Worm (Caenorhabditis elegans) whole organism, L1 larva: ENCODE data around the gene oatr-1.
A peak's percentile ranks its signal among the peaks of the same experiment; 100 is the strongest.

Source experiments
- C04F5.9 ChIP-seq: sonication (generic microtip); optimal IDR thresholded peaks from 2 replicates; lab custom pipeline; 2016; ENCODE audit warnings: missing genetic modification characterization, missing compliant biosample characterization
- C16A3.4 ChIP-seq: fragments of 150-350 bp; optimal IDR thresholded peaks from 2 replicates; lab custom pipeline; 2014; ENCODE audit warnings: missing biosample characterization, missing genetic modification characterization
- C34B4.2 ChIP-seq: sonication (generic microtip); optimal IDR thresholded peaks from 2 replicates; lab custom pipeline; 2017; ENCODE audit warnings: mild to moderate bottlenecking, missing genetic modification characterization, missing compliant biosample characterization
- F16B12.6 ChIP-seq: fragments of 150-350 bp; optimal IDR thresholded peaks from 2 replicates; lab custom pipeline; 2014; ENCODE audit warnings: missing biosample characterization, missing genetic modification characterization
- aha-1 ChIP-seq: fragments of 150-350 bp; optimal IDR thresholded peaks from 2 replicates; lab custom pipeline; 2014; ENCODE audit warnings: missing biosample characterization, missing genetic modification characterization
- alr-1 ChIP-seq: fragments of 200-800 bp; sonication (Bioruptor generic); optimal IDR thresholded peaks from 2 replicates; lab custom pipeline; 2018; ENCODE audit warnings: borderline replicate concordance, mild to moderate bottlenecking, missing genetic modification characterization, missing compliant biosample characterization
- blmp-1 ChIP-seq: fragments of 150-350 bp; optimal IDR thresholded peaks from 2 replicates; lab custom pipeline; 2014; ENCODE audit warnings: missing biosample characterization, missing genetic modification characterization
- ceh-63 ChIP-seq: fragments of 200-800 bp; sonication (Bioruptor generic); optimal IDR thresholded peaks from 2 replicates; lab custom pipeline; 2018; ENCODE audit warnings: mild to moderate bottlenecking, missing genetic modification characterization, missing compliant biosample characterization
- ceh-8 ChIP-seq: fragments of 200-800 bp; sonication (Bioruptor generic); optimal IDR thresholded peaks from 2 replicates; lab custom pipeline; 2018; ENCODE audit warnings: mild to moderate bottlenecking, missing genetic modification characterization, moderate library complexity, missing compliant biosample characterization
- ceh-90 ChIP-seq: sonication (generic microtip); optimal IDR thresholded peaks from 2 replicates; lab custom pipeline; 2016; ENCODE audit warnings: missing genetic modification characterization, missing compliant biosample characterization
- dpl-1 ChIP-seq, 3 experiments: fragments of 150-350 bp in 2 of 3; sonication (generic microtip) in 1 of 3; optimal IDR thresholded peaks; 2 replicates each; lab custom pipeline; 2014 to 2017; ENCODE audit warnings: missing biosample characterization in 3 of 3, missing genetic modification characterization in 3 of 3, missing genetic modification reagents in 3 of 3
- dsc-1 ChIP-seq: sonication (generic microtip); optimal IDR thresholded peaks from 2 replicates; lab custom pipeline; 2016; ENCODE audit warnings: mild to moderate bottlenecking, missing genetic modification characterization, missing compliant biosample characterization
- efl-1 ChIP-seq, 4 experiments: fragments of 150-350 bp; optimal IDR thresholded peaks in 3 of 4; peaks in 1 of 4; 1 replicate in 1 of 4; 2 replicates in 3 of 4; lab custom pipeline; 2014; ENCODE audit warnings: missing biosample characterization in 2 of 4, missing genetic modification characterization in 2 of 4, missing genetic modification reagents in 2 of 4
- egl-13 ChIP-seq: sonication (generic microtip); optimal IDR thresholded peaks from 2 replicates; lab custom pipeline; 2016; ENCODE audit warnings: missing genotype, missing genetic modification reagents, missing genetic modification characterization, missing compliant biosample characterization
- elt-3 ChIP-seq, 6 experiments: fragments of 150-350 bp in 1 of 6; sonication (generic microtip); optimal IDR thresholded peaks; 2 replicates each; lab custom pipeline; 2017 to 2018; ENCODE audit warnings: missing biosample characterization in 6 of 6, missing genetic modification characterization in 6 of 6, inconsistent platforms in 1 of 6
- fkh-4 ChIP-seq: sonication (generic microtip); optimal IDR thresholded peaks from 2 replicates; lab custom pipeline; 2016; ENCODE audit warnings: missing compliant biosample characterization, missing genetic modification characterization, borderline replicate concordance
- fkh-8 ChIP-seq: sonication (generic microtip); optimal IDR thresholded peaks from 2 replicates; lab custom pipeline; 2016; ENCODE audit warnings: mild to moderate bottlenecking, missing genetic modification characterization, missing compliant biosample characterization
- fos-1 ChIP-seq: fragments of 150-350 bp; optimal IDR thresholded peaks from 2 replicates; lab custom pipeline; 2014; ENCODE audit warnings: missing biosample characterization, missing genetic modification characterization
- grh-1 ChIP-seq: fragments of 200-800 bp; sonication (Bioruptor generic); IDR thresholded peaks from 2 replicates; pipeline ENCODE4 v1.3.6; 2022; ENCODE audit warnings: missing genetic modification reagents, missing genetic modification characterization, missing compliant biosample characterization
- hlh-4 ChIP-seq: sonication (generic microtip); optimal IDR thresholded peaks from 2 replicates; lab custom pipeline; 2016; ENCODE audit warnings: mild to moderate bottlenecking, missing genetic modification characterization, missing compliant biosample characterization
- irx-1 ChIP-seq: sonication (generic microtip); optimal IDR thresholded peaks from 2 replicates; lab custom pipeline; 2016; ENCODE audit warnings: missing genetic modification characterization, missing compliant biosample characterization
- isw-1 ChIP-seq: fragments of 200-800 bp; sonication (Bioruptor generic); IDR thresholded peaks from 2 replicates; pipeline ENCODE4 v1.3.6; 2022; ENCODE audit warnings: missing genetic modification characterization, missing compliant biosample characterization
- jun-1 ChIP-seq: fragments of 150-350 bp; optimal IDR thresholded peaks from 2 replicates; lab custom pipeline; 2014; ENCODE audit warnings: missing biosample characterization, missing genetic modification reagents, missing genetic modification characterization
- lin-13 ChIP-seq: fragments of 150-350 bp; optimal IDR thresholded peaks from 2 replicates; lab custom pipeline; 2014; ENCODE audit warnings: missing biosample characterization, missing genetic modification reagents, missing genetic modification characterization
- lin-14 ChIP-seq: fragments of 200-800 bp; sonication (Bioruptor generic); optimal IDR thresholded peaks from 2 replicates; lab custom pipeline; 2018; ENCODE audit warnings: mild to moderate bottlenecking, missing genetic modification characterization, moderate library complexity, missing compliant biosample characterization
- lin-15B ChIP-seq: fragments of 150-350 bp; sonication (generic microtip); optimal IDR thresholded peaks from 3 replicates; lab custom pipeline; 2014; ENCODE audit warnings: missing biosample characterization, missing genetic modification characterization
- lin-35 ChIP-seq, 2 experiments: fragments of 150-350 bp; optimal IDR thresholded peaks; 2 replicates each; lab custom pipeline; 2014; ENCODE audit warnings: missing biosample characterization in 2 of 2, missing genetic modification characterization in 2 of 2, missing genetic modification reagents in 2 of 2
- mdl-1 ChIP-seq, 2 experiments: fragments of 150-350 bp; optimal IDR thresholded peaks; 2 replicates each; lab custom pipeline; 2014 to 2017; ENCODE audit warnings: missing biosample characterization in 2 of 2, missing genetic modification characterization in 2 of 2, inconsistent platforms in 1 of 2
- mef-2 ChIP-seq: fragments of 150-350 bp; optimal IDR thresholded peaks from 2 replicates; lab custom pipeline; 2014; ENCODE audit warnings: missing biosample characterization, missing genetic modification characterization
- nhr-12 ChIP-seq: sonication (generic microtip); optimal IDR thresholded peaks from 2 replicates; lab custom pipeline; 2017; ENCODE audit warnings: missing biosample characterization, missing genetic modification characterization
- nhr-19 ChIP-seq: fragments of 200-800 bp; sonication (Bioruptor generic); conservative IDR thresholded peaks from 2 replicates; pipeline ENCODE4 v1.3.6; 2022; ENCODE audit warnings: missing genetic modification characterization, missing compliant biosample characterization
- nhr-20 ChIP-seq: sonication (generic microtip); optimal IDR thresholded peaks from 2 replicates; lab custom pipeline; 2016; ENCODE audit warnings: mild to moderate bottlenecking, missing genetic modification characterization, missing compliant biosample characterization
- nhr-71 ChIP-seq: sonication (generic microtip); optimal IDR thresholded peaks from 2 replicates; lab custom pipeline; 2016; ENCODE audit warnings: mild to moderate bottlenecking, missing genetic modification characterization, moderate library complexity, missing compliant biosample characterization
- nhr-76 ChIP-seq: sonication (generic microtip); optimal IDR thresholded peaks from 2 replicates; lab custom pipeline; 2017; ENCODE audit warnings: missing biosample characterization, missing genetic modification characterization
- nhr-77 ChIP-seq: fragments of 150-350 bp; optimal IDR thresholded peaks from 2 replicates; lab custom pipeline; 2014; ENCODE audit warnings: missing biosample characterization, missing genetic modification characterization
- nhr-85 ChIP-seq: sonication (generic microtip); peaks from one replicate; lab custom pipeline; 2016; ENCODE audit warnings: missing genetic modification characterization, inconsistent platforms, missing compliant biosample characterization
- pax-3 ChIP-seq: fragments of 200-800 bp; sonication (Bioruptor generic); optimal IDR thresholded peaks from 2 replicates; lab custom pipeline; 2018; ENCODE audit warnings: mild to moderate bottlenecking, missing genetic modification characterization, moderate library complexity, missing compliant biosample characterization
- snpc-4 ChIP-seq: fragments of 150-350 bp; optimal IDR thresholded peaks from 2 replicates; lab custom pipeline; 2014; ENCODE audit warnings: missing biosample characterization, missing genetic modification characterization
- snu-23 ChIP-seq: sonication (generic microtip); optimal IDR thresholded peaks from 2 replicates; lab custom pipeline; 2016; ENCODE audit warnings: missing genetic modification characterization, missing compliant biosample characterization
- sox-4 ChIP-seq: sonication (generic microtip); optimal IDR thresholded peaks from 2 replicates; lab custom pipeline; 2016; ENCODE audit warnings: missing genetic modification characterization, missing compliant biosample characterization
- sptf-1 ChIP-seq: fragments of 150-350 bp; optimal IDR thresholded peaks from 2 replicates; lab custom pipeline; 2014; ENCODE audit warnings: missing biosample characterization, missing genetic modification characterization
- swsn-7 ChIP-seq: sonication (generic microtip); optimal IDR thresholded peaks from 2 replicates; lab custom pipeline; 2016; ENCODE audit warnings: missing genetic modification characterization, missing compliant biosample characterization
- tbx-2 ChIP-seq: sonication (generic microtip); optimal IDR thresholded peaks from 2 replicates; lab custom pipeline; 2016; ENCODE audit warnings: missing genetic modification characterization, missing compliant biosample characterization
- tlp-1 ChIP-seq: fragments of 150-350 bp; optimal IDR thresholded peaks from 2 replicates; lab custom pipeline; 2014; ENCODE audit warnings: missing biosample characterization, missing genetic modification characterization
- unc-86 ChIP-seq: sonication (generic microtip); optimal IDR thresholded peaks from 2 replicates; lab custom pipeline; 2016; ENCODE audit warnings: missing genetic modification characterization, missing compliant biosample characterization
- unc-98 ChIP-seq: fragments of 200-800 bp; sonication (Bioruptor generic); IDR thresholded peaks from 2 replicates; pipeline ENCODE4 v1.3.6; 2022; ENCODE audit warnings: missing genetic modification characterization, missing compliant biosample characterization
- xbp-1 ChIP-seq: sonication (generic microtip); optimal IDR thresholded peaks from 2 replicates; lab custom pipeline; 2016; ENCODE audit warnings: missing genetic modification characterization, missing compliant biosample characterization
- zip-4 ChIP-seq: fragments of 200-800 bp; sonication (Bioruptor generic); optimal IDR thresholded peaks from 2 replicates; lab custom pipeline; 2018; ENCODE audit warnings: mild to moderate bottlenecking, missing genetic modification characterization, moderate library complexity, missing compliant biosample characterization
- ztf-11 ChIP-seq, 2 experiments: sonication (generic microtip); optimal IDR thresholded peaks; 2 replicates each; lab custom pipeline; 2016 to 2017; ENCODE audit warnings: missing genetic modification characterization in 2 of 2, missing biosample characterization in 1 of 2, missing compliant biosample characterization in 1 of 2
- ztf-4 ChIP-seq: fragments of 150-350 bp; optimal IDR thresholded peaks from 2 replicates; lab custom pipeline; 2014; ENCODE audit warnings: missing biosample characterization, missing genetic modification characterization

oatr-1 gene

DNA sequence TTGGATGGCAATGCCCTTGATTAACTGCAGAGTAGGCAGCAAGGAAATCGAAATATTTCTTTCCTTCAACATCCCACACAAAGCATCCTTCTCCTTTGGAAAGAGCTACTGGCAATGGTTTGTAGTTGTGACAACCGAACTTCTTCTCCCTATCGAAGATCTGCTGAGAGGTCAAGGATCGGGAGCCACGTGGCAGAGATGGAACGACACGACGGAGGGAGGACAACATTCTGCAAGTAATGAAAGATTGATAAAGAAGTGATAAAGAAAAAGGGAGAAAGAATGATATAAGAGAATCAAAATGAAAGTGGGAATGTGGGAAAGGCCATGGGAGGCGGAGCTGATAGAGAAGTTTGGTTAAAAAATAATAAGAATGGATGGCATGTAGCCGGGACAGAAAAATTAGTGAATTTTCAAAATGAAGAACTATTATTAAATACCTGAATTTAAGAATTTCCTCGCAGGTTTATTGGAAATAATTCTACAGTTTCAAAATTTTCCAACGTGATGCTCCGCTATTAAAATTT is at the start of gene oatr-1:
oatr-1 (minus strand) TSS at position 477 of the 527 bp plus-strand sequence.
- TF ChIP-seq lin-35 (GFP tag; optimal IDR thresholded peaks at IDR 0.05; lab: Kevin White, UChicago), result peak in 1 of 2 experiments; percentile 0
- no peak for TF ChIP-seq nhr-85 (tag; lab: Kevin White, UChicago)
- peak; percentile 46 for TF ChIP-seq blmp-1 (tag; lab: Kevin White, UChicago)
- peak; percentile 19 for TF ChIP-seq nhr-20 (tag; lab: Kevin White, UChicago)
- peak in 3 of 6 experiments; percentile 21 to 40 (median 35) for TF ChIP-seq elt-3 (tag; optimal IDR thresholded peaks at IDR 0.05; lab: Kevin White, UChicago)
- no peak for TF ChIP-seq dpl-1 (GFP tag; optimal IDR thresholded peaks at IDR 0.05; lab: Kevin White, UChicago)
- no peak for TF ChIP-seq ztf-11 (tag; optimal IDR thresholded peaks at IDR 0.05; lab: Kevin White, UChicago)
- TF ChIP-seq nhr-19, result no peak
- no peak for TF ChIP-seq efl-1 (optimal IDR thresholded peaks at IDR 0.05; lab: Kevin White, UChicago)
- TF ChIP-seq efl-1 (GFP tag; optimal IDR thresholded peaks at IDR 0.05 in 1 of 2; lab: Kevin White, UChicago), result no peak
- peak; percentile 12 for TF ChIP-seq nhr-71
- no peak for TF ChIP-seq irx-1 (tag; lab: Kevin White, UChicago)
- no peak for TF ChIP-seq nhr-12 (tag; lab: Kevin White, UChicago)
- no peak for TF ChIP-seq fkh-8
- no peak for TF ChIP-seq ceh-90
- peak in 1 of 2 experiments; percentile 3 for TF ChIP-seq mdl-1 (tag; optimal IDR thresholded peaks at IDR 0.05; lab: Kevin White, UChicago)
- no peak for TF ChIP-seq C04F5.9

DNA sequence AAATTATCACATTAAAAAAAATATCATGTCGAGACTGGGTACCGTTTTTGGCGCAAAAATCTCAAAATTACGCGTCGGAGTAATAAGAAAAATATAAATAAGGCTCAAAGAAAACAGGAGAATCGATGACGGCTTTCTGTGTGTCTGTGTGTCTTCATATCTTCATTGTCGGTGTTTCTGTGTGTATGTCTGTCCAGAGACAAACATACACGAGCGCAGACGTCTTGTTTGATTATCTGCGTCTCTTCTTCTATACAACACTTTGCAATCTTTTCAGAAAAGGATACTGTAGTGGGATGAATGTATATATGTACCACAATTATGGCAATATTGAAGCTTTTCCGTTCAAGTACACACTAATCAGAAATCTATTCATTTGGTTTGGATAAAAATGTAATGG is 48.4 kb upstream of the oatr-1 start, which contains the start of gene C05D11.13:
C05D11.13 (minus strand) TSS at position 252 of the 400 bp plus-strand sequence.
- TF ChIP-seq pax-3 (tag; lab: Kevin White, UChicago), result no peak
- peak; percentile 62 for TF ChIP-seq lin-14 (GFP tag; lab: Kevin White, UChicago)
- no peak for TF ChIP-seq C34B4.2
- TF ChIP-seq snu-23 (GFP tag; lab: Kevin White, UChicago), result peak; percentile 56
- TF ChIP-seq tlp-1 (tag; lab: Kevin White, UChicago), result no peak
- peak; percentile 24 to 54 for TF ChIP-seq lin-35 (GFP tag; optimal IDR thresholded peaks at IDR 0.05; lab: Kevin White, UChicago)
- peak; percentile 9 for TF ChIP-seq xbp-1 (tag; lab: Kevin White, UChicago)
- TF ChIP-seq egl-13 (tag; lab: Kevin White, UChicago), result no peak
- no peak for TF ChIP-seq ceh-8 (GFP tag; lab: Kevin White, UChicago)
- TF ChIP-seq unc-98 (GFP tag; lab: Robert Waterston, UW), result no peak
- TF ChIP-seq irx-1 (tag; lab: Kevin White, UChicago), result peak; percentile 17
- peak in 1 of 6 experiments; percentile 16 for TF ChIP-seq elt-3 (tag; optimal IDR thresholded peaks at IDR 0.05; lab: Kevin White, UChicago)
- no peak for TF ChIP-seq unc-86 (tag; lab: Kevin White, UChicago)
- TF ChIP-seq F16B12.6 (tag; lab: Kevin White, UChicago), result peak; percentile 11
- TF ChIP-seq C16A3.4 (tag; lab: Kevin White, UChicago), result peak; percentile 34
- TF ChIP-seq nhr-77, result no peak
- no peak for TF ChIP-seq fkh-4
- TF ChIP-seq lin-13 (GFP tag; lab: Kevin White, UChicago), result no peak
- peak; percentile 8 for TF ChIP-seq jun-1 (tag; lab: Kevin White, UChicago)
- TF ChIP-seq nhr-76 (tag; lab: Kevin White, UChicago), result no peak
- no peak for TF ChIP-seq hlh-4
- no peak for TF ChIP-seq grh-1 (GFP tag; lab: Robert Waterston, UW)
- TF ChIP-seq fos-1, result no peak
- no peak for TF ChIP-seq ztf-4 (tag; lab: Kevin White, UChicago)
- no peak for TF ChIP-seq sox-4 (tag; lab: Kevin White, UChicago)
- TF ChIP-seq nhr-71, result peak; percentile 50
- peak; percentile 34 for TF ChIP-seq nhr-20 (tag; lab: Kevin White, UChicago)
- TF ChIP-seq fkh-8, result no peak
- TF ChIP-seq snpc-4 (tag; lab: Kevin White, UChicago), result no peak
- no peak for TF ChIP-seq mef-2 (tag; lab: Kevin White, UChicago)
- no peak for TF ChIP-seq aha-1 (tag; lab: Kevin White, UChicago)
- TF ChIP-seq efl-1 (optimal IDR thresholded peaks at IDR 0.05; lab: Kevin White, UChicago), result peak; percentile 25 to 52
- TF ChIP-seq efl-1 (GFP tag; optimal IDR thresholded peaks at IDR 0.05 in 1 of 2; lab: Kevin White, UChicago), result peak; percentile 11 to 13
- no peak for TF ChIP-seq dsc-1
- no peak for TF ChIP-seq ceh-63 (GFP tag; lab: Kevin White, UChicago)
- no peak for TF ChIP-seq lin-15B (tag; lab: Kevin White, UChicago)
- TF ChIP-seq sptf-1 (tag; lab: Kevin White, UChicago), result no peak
- TF ChIP-seq swsn-7 (tag; lab: Kevin White, UChicago), result no peak
- TF ChIP-seq alr-1 (tag; lab: Kevin White, UChicago), result no peak
- no peak for TF ChIP-seq tbx-2 (tag; lab: Kevin White, UChicago)
- TF ChIP-seq zip-4 (GFP tag; lab: Kevin White, UChicago), result no peak
- TF ChIP-seq isw-1 (GFP tag; lab: Robert Waterston, UW), result no peak
